Fruit fly (Drosophila melanogaster) whole organism, embryonic: ENCODE data around the gene CG7914.

Experiments
- Adf1 ChIP-seq: fragments of 200-800 bp; sonication (Bioruptor generic); IDR thresholded peaks from 2 replicates; pipeline ENCODE4 v1.3.6; 2022; ENCODE audit warnings: missing biosample characterization, missing genetic modification characterization
- CG10979 ChIP-seq: fragments of 200-800 bp; sonication (Bioruptor generic); optimal IDR thresholded peaks from 2 replicates; lab custom pipeline; 2018; ENCODE audit warnings: missing biosample characterization, mild to moderate bottlenecking, missing genetic modification characterization, moderate library complexity
- CG11723 ChIP-seq: fragments of 200-800 bp; sonication (Bioruptor generic); optimal IDR thresholded peaks from 2 replicates; lab custom pipeline; 2017; ENCODE audit warnings: missing biosample characterization, mild to moderate bottlenecking, missing genetic modification characterization
- CG16813 ChIP-seq: fragments of 200-800 bp; sonication (Bioruptor generic); IDR thresholded peaks from 3 replicates; pipeline ENCODE4 v1.3.6; 2022; ENCODE audit warnings: missing biosample characterization, missing genetic modification characterization; ENCODE audit not compliant: partially characterized antibody
- CkIIα-i1 ChIP-seq: fragments of 200-800 bp; sonication (Bioruptor generic); IDR thresholded peaks from 2 replicates; pipeline ENCODE4 v1.3.6; 2022; ENCODE audit warnings: missing biosample characterization, missing genetic modification characterization
- HLH54F ChIP-seq: fragments of 200-800 bp; sonication (Bioruptor generic); optimal IDR thresholded peaks from 3 replicates; lab custom pipeline; 2016; ENCODE audit warnings: missing biosample characterization, missing genetic modification characterization
- Mad ChIP-seq: fragments of 200-800 bp; sonication (Bioruptor generic); optimal IDR thresholded peaks from 2 replicates; lab custom pipeline; 2016; ENCODE audit warnings: missing biosample characterization, missing genetic modification characterization
- NK7.1 ChIP-seq: fragments of 200-800 bp; sonication (Bioruptor generic); optimal IDR thresholded peaks from 3 replicates; lab custom pipeline; 2016; ENCODE audit warnings: missing biosample characterization, missing genetic modification characterization
- ac ChIP-seq: fragments of 200-800 bp; sonication (Bioruptor generic); optimal IDR thresholded peaks from 3 replicates; lab custom pipeline; 2017; ENCODE audit warnings: missing biosample characterization, mild to moderate bottlenecking, missing genetic modification characterization
- crc ChIP-seq: fragments of 200-800 bp; sonication (Bioruptor generic); optimal IDR thresholded peaks from 2 replicates; lab custom pipeline; 2016; ENCODE audit warnings: missing biosample characterization, missing genetic modification characterization
- dmrt11E ChIP-seq: fragments of 200-800 bp; sonication (Bioruptor generic); optimal IDR thresholded peaks from 3 replicates; lab custom pipeline; 2018; ENCODE audit warnings: missing biosample characterization, mild to moderate bottlenecking, missing genetic modification characterization, moderate library complexity
- fu2 ChIP-seq: fragments of 200-800 bp; sonication (Bioruptor generic); optimal IDR thresholded peaks from 2 replicates; lab custom pipeline; 2016; ENCODE audit warnings: missing biosample characterization, missing genetic modification characterization
- org-1 ChIP-seq: fragments of 200-800 bp; sonication (Bioruptor generic); optimal IDR thresholded peaks from 2 replicates; lab custom pipeline; 2017; ENCODE audit warnings: missing biosample characterization, missing genetic modification characterization
- tap ChIP-seq: fragments of 200-800 bp; optimal IDR thresholded peaks from 3 replicates; lab custom pipeline; 2019; ENCODE audit warnings: missing biosample characterization, mild to moderate bottlenecking, missing genetic modification characterization, moderate library complexity

dm6 chrX:19152570-19153287 is 40.5 kb downstream of the CG7914 start:
- TF ChIP-seq Mad (GFP tag; lab: Kevin White, UChicago) (no peak), CG11723 (no peak), fu2 (GFP tag; lab: Kevin White, UChicago) (no peak), dmrt11E (tag; lab: Kevin White, UChicago) (peak; percentile 73), crc (GFP tag; lab: Kevin White, UChicago) (no peak), CkIIα-i1 (no peak), CG16813 (GFP tag; lab: Robert Waterston, UW) (no peak), ac (GFP tag; lab: Kevin White, UChicago) (no peak), tap (tag; lab: Kevin White, UChicago) (no peak), CG10979 (tag; lab: Kevin White, UChicago) (peak; percentile 75), Adf1 (GFP tag; lab: Robert Waterston, UW) (no peak), NK7.1 (GFP tag; lab: Kevin White, UChicago) (no peak), HLH54F (GFP tag; lab: Kevin White, UChicago) (no peak), org-1 (peak; percentile 47)
